Worm (Caenorhabditis elegans): Measurements from ENCODE around the gene Y53C12A.3.

DNA sequence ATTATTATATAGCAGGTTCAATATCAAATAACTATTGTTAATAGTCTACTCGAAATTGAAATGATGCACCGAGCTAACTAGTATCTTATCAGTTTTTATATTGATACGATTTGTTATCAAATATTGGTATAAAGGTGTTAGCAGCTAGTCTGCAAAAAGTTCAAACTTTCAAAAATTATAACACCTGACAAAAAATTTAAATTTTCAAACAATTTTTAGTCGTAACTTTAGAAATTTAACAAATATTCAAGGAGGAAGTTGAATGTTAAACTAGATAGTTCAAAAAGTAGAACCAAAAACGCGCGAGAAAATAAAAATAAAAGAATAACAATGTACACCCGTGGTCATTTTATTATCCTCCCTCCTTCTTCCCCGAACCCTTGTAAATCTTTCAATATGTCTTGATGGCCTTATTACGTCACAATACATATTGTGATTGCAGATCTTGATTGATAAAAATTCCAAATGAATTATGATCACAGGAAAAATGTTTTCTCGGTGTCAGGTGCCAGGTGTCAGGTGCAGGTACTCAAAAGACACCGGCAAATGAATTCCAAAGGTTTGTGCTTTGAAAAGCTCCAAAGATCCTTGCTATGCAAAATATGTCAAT lies 50.4 kb downstream of the Y53C12A.3 start, which contains the start of gene ZK1307.1:
- peak; percentile 29 for TF ChIP-seq elt-2 (tag; optimal IDR thresholded peaks at IDR 0.05)
- no peak for TF ChIP-seq pha-4 (tag; optimal IDR thresholded peaks at IDR 0.05)
- TF ChIP-seq pqm-1 (tag; optimal IDR thresholded peaks at IDR 0.05), result no peak
- no peak for TF ChIP-seq unc-86 (tag; optimal IDR thresholded peaks at IDR 0.05)
- TF ChIP-seq ama-1 (optimal IDR thresholded peaks at IDR 0.05), result no peak
- no peak for TF ChIP-seq hlh-6 (tag; optimal IDR thresholded peaks at IDR 0.05)
- no peak for TF ChIP-seq unc-42 (tag; optimal IDR thresholded peaks at IDR 0.05)

All from whole organism, late embryonic.